Worm (Caenorhabditis elegans): ENCODE measurements around the gene ncx-7.

DNA sequence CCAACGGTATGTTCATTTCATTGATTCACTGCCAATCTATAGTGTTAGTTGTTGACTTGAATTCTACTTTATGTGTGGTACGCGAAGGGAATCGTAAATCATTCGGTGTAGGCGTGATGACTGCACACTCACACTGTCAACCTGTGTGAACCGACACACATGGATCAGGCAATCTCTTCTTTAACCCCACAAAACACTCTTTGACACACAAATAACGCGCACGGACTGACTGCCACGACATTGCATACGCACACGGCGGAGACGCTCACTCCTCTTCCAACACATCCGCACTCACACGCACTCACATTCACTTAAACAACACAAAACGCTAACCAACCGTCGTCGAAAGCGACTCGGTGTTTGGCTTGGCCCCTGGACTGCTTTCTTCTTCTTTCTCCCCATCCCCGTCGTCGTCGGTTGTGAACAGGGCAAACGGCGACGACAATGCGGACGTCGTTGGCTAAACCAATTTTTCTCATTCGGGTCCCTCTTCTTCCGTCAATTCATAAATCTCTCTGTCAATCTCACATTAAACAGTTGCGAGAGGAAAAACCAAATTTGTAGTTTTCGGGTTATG, 19.9 kb downstream of the ncx-7 start:
- no peak for TF ChIP-seq nhr-12 (tag; optimal IDR thresholded peaks at IDR 0.05)
- no peak for TF ChIP-seq lsy-2 (tag; optimal IDR thresholded peaks at IDR 0.05)
- no peak for TF ChIP-seq hlh-1 (tag; optimal IDR thresholded peaks at IDR 0.05)
- no peak for TF ChIP-seq nhr-76 (tag; optimal IDR thresholded peaks at IDR 0.05)
- TF ChIP-seq snpc-4 (tag; optimal IDR thresholded peaks at IDR 0.05) = no peak
- no peak for TF ChIP-seq elt-3 (tag; optimal IDR thresholded peaks at IDR 0.05)
- no peak for TF ChIP-seq ztf-11 (tag; optimal IDR thresholded peaks at IDR 0.05)
- no peak for TF ChIP-seq flh-1 (GFP tag; optimal IDR thresholded peaks at IDR 0.05)
- TF ChIP-seq pha-4 (tag; optimal IDR thresholded peaks at IDR 0.05) = no peak
- TF ChIP-seq elt-1 (tag; optimal IDR thresholded peaks at IDR 0.05; ENCODE audit: borderline replicate concordance, insufficient read depth) = no peak

All from whole organism, mixed stage, embryonic.